Fruit fly (Drosophila melanogaster) Kc167 (cell line): ENCODE measurements around the gene ND-ACP.

Experiments used
- Sin3A ChIP-seq: fragments of >200 bp; optimal IDR thresholded peaks from 2 replicates; lab custom pipeline; 2018; ENCODE audit warnings: missing external identifiers
- h ChIP-seq: fragments of >200 bp; optimal IDR thresholded peaks from 3 replicates; lab custom pipeline; 2018; ENCODE audit warnings: missing external identifiers
- ttk ChIP-seq: sonication (Bioruptor generic); optimal IDR thresholded peaks from 2 replicates; lab custom pipeline; 2017; ENCODE audit warnings: missing external identifiers

dm6 chr3L:1370099-1370678, 40.4 kb downstream of the ND-ACP start, which contains the start of gene ru:
- TF ChIP-seq h (lab: Kevin White, UChicago) (no peak), ttk (lab: Kevin White, UChicago) (no peak), Sin3A (lab: Kevin White, UChicago) (no peak)
